Fruit fly (Drosophila melanogaster) whole organism, adult: Measurements from ENCODE around the gene CG8564.

ENCODE experiments used
- CG11617 ChIP-seq: fragments of 200-800 bp; sonication (Bioruptor generic); optimal IDR thresholded peaks from 2 replicates; lab custom pipeline; 2017; ENCODE audit warnings: mild to moderate bottlenecking, missing biosample characterization, missing genetic modification reagents, missing genetic modification characterization
- CG12768 ChIP-seq: fragments of 200-800 bp; sonication (Bioruptor generic); optimal IDR thresholded peaks from 2 replicates; lab custom pipeline; 2017; ENCODE audit warnings: missing biosample characterization, missing genetic modification characterization, mild to moderate bottlenecking, moderate library complexity, missing genetic modification reagents
- CG14711 ChIP-seq: fragments of 200-800 bp; sonication (Bioruptor generic); optimal IDR thresholded peaks from 2 replicates; lab custom pipeline; 2018; ENCODE audit warnings: missing biosample characterization, mild to moderate bottlenecking, missing genetic modification characterization, moderate library complexity
- CG1620 ChIP-seq: fragments of 200-800 bp; sonication (Bioruptor generic); optimal IDR thresholded peaks from 2 replicates; lab custom pipeline; 2016; ENCODE audit warnings: missing biosample characterization, missing genetic modification characterization
- CG33017 ChIP-seq: fragments of 200-800 bp; sonication (Bioruptor generic); optimal IDR thresholded peaks from 2 replicates; lab custom pipeline; 2018; ENCODE audit warnings: missing biosample characterization, mild to moderate bottlenecking, missing genetic modification characterization, moderate library complexity
- CG5204 ChIP-seq: fragments of 200-800 bp; sonication (Bioruptor generic); optimal IDR thresholded peaks from 2 replicates; lab custom pipeline; 2016; ENCODE audit warnings: missing biosample characterization, missing genetic modification characterization
- CG7045 ChIP-seq: fragments of 200-800 bp; sonication (Bioruptor generic); optimal IDR thresholded peaks from 2 replicates; lab custom pipeline; 2017; ENCODE audit warnings: missing biosample characterization, mild to moderate bottlenecking, missing genetic modification characterization
- CG7101 ChIP-seq: fragments of 200-800 bp; sonication (Bioruptor generic); optimal IDR thresholded peaks from 2 replicates; lab custom pipeline; 2018; ENCODE audit warnings: missing biosample characterization, mild to moderate bottlenecking, missing genetic modification characterization, moderate library complexity
- Clk ChIP-seq: fragments of 200-800 bp; sonication (Bioruptor generic); optimal IDR thresholded peaks from 2 replicates; lab custom pipeline; 2017; ENCODE audit warnings: missing biosample characterization, missing genetic modification characterization
- Crg-1 ChIP-seq: fragments of 200-800 bp; sonication (Bioruptor generic); optimal IDR thresholded peaks from 2 replicates; lab custom pipeline; 2016; ENCODE audit warnings: missing biosample characterization, missing genetic modification characterization
- Hr96 ChIP-seq: fragments of 200-800 bp; sonication (Bioruptor generic); optimal IDR thresholded peaks from 2 replicates; lab custom pipeline; 2016; ENCODE audit warnings: missing biosample characterization, missing genetic modification characterization
- Mnt ChIP-seq: fragments of 200-800 bp; sonication (Bioruptor generic); optimal IDR thresholded peaks from 2 replicates; lab custom pipeline; 2016; ENCODE audit warnings: missing biosample characterization, mild to moderate bottlenecking, missing genetic modification characterization
- bab1 ChIP-seq: fragments of 200-800 bp; sonication (Bioruptor generic); optimal IDR thresholded peaks from 3 replicates; lab custom pipeline; 2019; ENCODE audit warnings: missing biosample characterization, mild to moderate bottlenecking, missing genetic modification characterization, moderate library complexity
- cic ChIP-seq: fragments of 200-800 bp; sonication (Bioruptor generic); optimal IDR thresholded peaks from 2 replicates; lab custom pipeline; 2017; ENCODE audit warnings: missing biosample characterization, mild to moderate bottlenecking, missing genetic modification characterization, moderate library complexity
- cnc ChIP-seq, 2 experiments: fragments of >200 bp; optimal IDR thresholded peaks; 2 replicates each; lab custom pipeline; 2017
- kay ChIP-seq: fragments of 200-800 bp; sonication (Bioruptor generic); peaks from one replicate; lab custom pipeline; 2016; ENCODE audit warnings: missing biosample characterization, missing genetic modification characterization, borderline replicate concordance
- ovo ChIP-seq: fragments of 200-800 bp; sonication (Bioruptor generic); optimal IDR thresholded peaks from 2 replicates; lab custom pipeline; 2016; ENCODE audit warnings: missing biosample characterization, missing genetic modification characterization
- pad ChIP-seq: fragments of 200-800 bp; sonication (Bioruptor generic); optimal IDR thresholded peaks from 3 replicates; lab custom pipeline; 2017; ENCODE audit warnings: missing biosample characterization, missing genetic modification characterization, mild to moderate bottlenecking, moderate library complexity, missing genetic modification reagents
- tj ChIP-seq: fragments of 200-800 bp; sonication (Bioruptor generic); optimal IDR thresholded peaks from 3 replicates; lab custom pipeline; 2017; ENCODE audit warnings: missing biosample characterization, mild to moderate bottlenecking, missing genetic modification characterization, moderate library complexity
- toe ChIP-seq: fragments of 200-800 bp; sonication (Bioruptor generic); optimal IDR thresholded peaks from 2 replicates; lab custom pipeline; 2016; ENCODE audit warnings: missing biosample characterization, missing genetic modification characterization

The CG8564 gene

DNA sequence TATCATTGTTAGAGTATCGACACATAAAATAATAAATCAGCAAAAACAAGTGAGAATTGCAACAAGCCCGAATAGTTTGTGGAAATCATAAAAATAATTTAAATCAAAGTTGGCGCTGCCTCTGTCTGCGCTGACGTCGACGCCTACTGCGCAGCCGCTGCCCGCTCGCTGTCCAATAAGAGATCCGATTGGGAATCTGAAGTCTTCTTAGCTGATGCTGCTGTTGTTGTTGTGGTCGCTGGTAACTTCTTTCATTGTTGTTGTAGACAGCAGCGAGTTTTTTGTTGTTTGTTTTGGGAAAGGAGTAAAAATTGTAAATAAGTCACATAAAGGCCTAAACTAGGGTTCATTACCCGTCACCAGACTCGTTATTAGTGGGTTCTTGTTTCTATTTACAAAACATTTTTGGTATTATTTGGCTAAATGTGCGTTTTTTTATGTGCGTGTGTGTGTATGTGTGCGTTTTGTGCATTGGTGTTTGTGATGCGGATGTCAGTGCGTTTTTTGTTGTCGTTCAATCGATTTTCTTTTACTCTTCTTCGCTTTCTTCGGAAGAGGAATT lies 22.9 kb downstream of the CG8564 start:
- TF ChIP-seq tj (GFP tag; lab: Kevin White, UChicago): no peak

DNA sequence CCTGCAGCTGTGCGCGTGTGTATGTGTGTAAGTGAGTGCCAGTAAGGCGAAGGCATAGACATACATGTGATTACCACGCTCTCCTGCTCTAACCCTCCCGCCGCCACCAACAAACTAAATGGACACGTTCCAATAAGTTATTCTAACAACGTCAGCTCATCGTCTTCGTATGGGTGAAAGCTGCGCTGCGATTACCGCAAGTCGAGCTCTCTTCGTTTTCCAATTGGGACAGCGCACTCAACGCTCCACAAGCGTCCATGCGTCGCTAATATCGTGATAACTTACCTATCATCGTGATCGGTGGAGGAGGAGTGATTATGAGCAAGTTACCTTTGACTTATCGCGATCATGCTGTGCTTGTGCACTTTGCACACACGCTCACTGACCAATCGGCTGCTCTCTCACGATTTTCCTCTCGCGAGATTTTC lies 26.6 kb downstream of the CG8564 start:
- TF ChIP-seq toe (GFP tag; lab: Kevin White, UChicago) (no peak), CG12768 (GFP tag; lab: Kevin White, UChicago) (peak; percentile 71), CG7045 (GFP tag; lab: Kevin White, UChicago) (peak; percentile 32), bab1 (GFP tag; lab: Kevin White, UChicago) (peak; percentile 52), CG14711 (no peak), pad (GFP tag; lab: Kevin White, UChicago) (peak; percentile 57), tj (GFP tag; lab: Kevin White, UChicago) (peak; percentile 88), CG7101 (tag; lab: Kevin White, UChicago) (peak; percentile 27), CG1620 (GFP tag; lab: Kevin White, UChicago) (no peak), CG33017 (peak; percentile 70), cic (GFP tag; lab: Kevin White, UChicago) (peak; percentile 86), Hr96 (GFP tag; lab: Kevin White, UChicago) (no peak), ovo (GFP tag; lab: Kevin White, UChicago) (peak; percentile 26), Mnt (GFP tag; lab: Kevin White, UChicago) (peak; percentile 93)

- no peak for TF ChIP-seq CG12768 (GFP tag; lab: Kevin White, UChicago)
- TF ChIP-seq CG14711: peak; percentile 98
- TF ChIP-seq kay: no peak
- no peak for TF ChIP-seq cnc (optimal IDR thresholded peaks at IDR 0.05; lab: Kevin White, UChicago)
- TF ChIP-seq cic (GFP tag; lab: Kevin White, UChicago): no peak
- TF ChIP-seq tj (GFP tag; lab: Kevin White, UChicago): no peak
- TF ChIP-seq CG1620 (GFP tag; lab: Kevin White, UChicago): peak; percentile 40
- no peak for TF ChIP-seq toe (GFP tag; lab: Kevin White, UChicago)
- TF ChIP-seq CG33017: no peak
- TF ChIP-seq Crg-1 (GFP tag; lab: Kevin White, UChicago): no peak
- TF ChIP-seq Mnt (GFP tag; lab: Kevin White, UChicago): peak; percentile 12
- TF ChIP-seq CG7045 (GFP tag; lab: Kevin White, UChicago): no peak
- TF ChIP-seq CG7101 (tag; lab: Kevin White, UChicago): no peak
- TF ChIP-seq Clk (GFP tag; lab: Kevin White, UChicago): no peak
- TF ChIP-seq bab1 (GFP tag; lab: Kevin White, UChicago): no peak
- no peak for TF ChIP-seq CG5204
- TF ChIP-seq pad (GFP tag; lab: Kevin White, UChicago): peak; percentile 42
- TF ChIP-seq Hr96 (GFP tag; lab: Kevin White, UChicago): peak; percentile 46
- TF ChIP-seq CG11617: peak; percentile 5
- TF ChIP-seq ovo (GFP tag; lab: Kevin White, UChicago): peak; percentile 49
Measured at dm6 chr3L:7360324-7360852, 27.3 kb downstream of the CG8564 start, which contains the start of gene Sec63. TSS of gene Sec63 (plus strand) at chr3L:7360561.

DNA sequence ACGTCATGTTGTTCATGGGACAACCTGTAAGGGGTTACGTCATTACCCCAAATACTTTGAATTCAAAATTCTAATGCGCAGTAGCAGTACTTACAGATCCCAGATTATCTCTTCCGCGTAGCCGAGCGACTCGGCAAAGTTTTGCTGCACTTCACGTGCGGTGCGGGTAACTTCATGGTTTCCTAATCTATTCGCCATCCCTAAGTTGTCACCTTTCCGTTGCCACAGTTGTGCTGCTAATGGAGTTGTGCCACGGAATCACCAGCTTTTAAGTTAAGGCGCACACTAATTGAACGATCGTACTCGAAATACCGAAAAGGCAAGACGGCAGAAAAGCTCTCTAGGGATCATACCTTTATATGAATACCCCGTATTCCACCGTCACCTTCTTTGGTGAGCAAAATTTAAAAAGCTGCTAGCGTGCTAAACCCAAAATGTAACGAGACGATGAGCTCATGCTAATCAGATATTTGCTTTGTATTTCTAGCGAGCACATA lies 27.8 kb downstream of the CG8564 start, which contains the start of gene pst:
TSS of gene pst (minus strand) at position 437 of the 497 bp plus-strand sequence.
- TF ChIP-seq cic (GFP tag; lab: Kevin White, UChicago) (no peak), tj (GFP tag; lab: Kevin White, UChicago) (no peak), CG1620 (GFP tag; lab: Kevin White, UChicago) (peak; percentile 46), Clk (GFP tag; lab: Kevin White, UChicago) (no peak), Crg-1 (GFP tag; lab: Kevin White, UChicago) (no peak), toe (GFP tag; lab: Kevin White, UChicago) (no peak), CG7045 (GFP tag; lab: Kevin White, UChicago) (no peak), CG7101 (tag; lab: Kevin White, UChicago) (peak; percentile 43), CG11617 (peak; percentile 39), cnc (optimal IDR thresholded peaks at IDR 0.05; lab: Kevin White, UChicago) (no peak), CG12768 (GFP tag; lab: Kevin White, UChicago) (no peak), Hr96 (GFP tag; lab: Kevin White, UChicago) (peak; percentile 53), CG33017 (peak; percentile 12), bab1 (GFP tag; lab: Kevin White, UChicago) (peak; percentile 10), kay (no peak), CG5204 (no peak), pad (GFP tag; lab: Kevin White, UChicago) (no peak), ovo (GFP tag; lab: Kevin White, UChicago) (no peak), CG14711 (no peak), Mnt (GFP tag; lab: Kevin White, UChicago) (peak; percentile 56)

dm6 chr3L:7356386-7357117 lies 31.2 kb downstream of the CG8564 start, which contains the start of gene CTCF:
TSS of gene CTCF (minus strand) at chr3L:7356713.
- TF ChIP-seq CG7101 (tag; lab: Kevin White, UChicago) (peak; percentile 29), Hr96 (GFP tag; lab: Kevin White, UChicago) (no peak), CG12768 (GFP tag; lab: Kevin White, UChicago) (no peak), Crg-1 (GFP tag; lab: Kevin White, UChicago) (no peak), Mnt (GFP tag; lab: Kevin White, UChicago) (peak; percentile 40), cic (GFP tag; lab: Kevin White, UChicago) (peak; percentile 22), CG1620 (GFP tag; lab: Kevin White, UChicago) (no peak), CG14711 (peak; percentile 22), CG7045 (GFP tag; lab: Kevin White, UChicago) (no peak), tj (GFP tag; lab: Kevin White, UChicago) (peak; percentile 49), CG11617 (peak; percentile 31), cnc (optimal IDR thresholded peaks at IDR 0.05; lab: Kevin White, UChicago) (no peak), pad (GFP tag; lab: Kevin White, UChicago) (peak; percentile 53), bab1 (GFP tag; lab: Kevin White, UChicago) (peak; percentile 43), kay (no peak), toe (GFP tag; lab: Kevin White, UChicago) (no peak), CG33017 (no peak)
